Fruit fly (Drosophila melanogaster): ENCODE measurements around the gene CG15912.

DNA sequence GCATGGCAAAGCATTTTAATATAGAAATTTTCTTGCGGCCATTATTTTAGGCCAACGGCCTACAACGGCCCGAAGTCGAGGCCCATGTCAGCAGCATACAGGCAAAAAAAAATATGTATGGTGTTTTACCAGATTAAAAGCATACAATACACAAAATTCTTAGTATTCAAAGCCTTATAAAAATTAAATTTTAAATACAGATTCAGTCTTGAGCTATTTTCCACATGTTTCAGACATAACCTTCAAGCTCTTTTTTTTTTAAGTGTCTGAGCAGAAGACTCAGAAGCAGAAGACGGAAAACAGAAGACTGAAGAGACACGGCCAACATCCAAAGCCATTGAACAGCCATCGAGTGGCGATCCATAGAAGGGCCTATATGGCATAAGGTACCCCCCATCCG lies 32.9 kb downstream of the CG15912 start:
- TF ChIP-seq psq (optimal IDR thresholded peaks at IDR 0.05): no peak
- TF ChIP-seq ttk (optimal IDR thresholded peaks at IDR 0.05): no peak
- no peak for TF ChIP-seq Myc (optimal IDR thresholded peaks at IDR 0.05)
- no peak for TF ChIP-seq h (optimal IDR thresholded peaks at IDR 0.05)

Data from Kc167 (cell line).